Fruit fly (Drosophila melanogaster) whole organism, embryonic: ENCODE measurements around the gene Rnmt.

Source experiments
- Ada2b ChIP-seq: fragments of 200-800 bp; sonication (Bioruptor generic); IDR thresholded peaks from 2 replicates; pipeline ENCODE4 v1.3.6; 2022; ENCODE audit warnings: missing biosample characterization, missing genetic modification characterization
- CG10147 ChIP-seq: fragments of 200-800 bp; sonication (Bioruptor generic); optimal IDR thresholded peaks from 2 replicates; lab custom pipeline; 2019; ENCODE audit warnings: missing biosample characterization, mild to moderate bottlenecking, missing genetic modification characterization, moderate library complexity
- CG10543 ChIP-seq: fragments of 200-800 bp; sonication (Bioruptor generic); optimal IDR thresholded peaks from 3 replicates; lab custom pipeline; 2017; ENCODE audit warnings: missing biosample characterization, mild to moderate bottlenecking, missing genetic modification characterization, moderate library complexity
- CG11247 ChIP-seq: fragments of 200-800 bp; sonication (Bioruptor generic); IDR thresholded peaks from 2 replicates; pipeline ENCODE4 v1.3.6; 2022; ENCODE audit warnings: missing biosample characterization, missing genetic modification characterization
- CG12659 ChIP-seq: fragments of 200-800 bp; sonication (Bioruptor generic); optimal IDR thresholded peaks from 3 replicates; lab custom pipeline; 2017; ENCODE audit warnings: mild to moderate bottlenecking, missing biosample characterization, missing genetic modification reagents, missing genetic modification characterization
- CG13775 ChIP-seq: fragments of 200-800 bp; sonication (Bioruptor generic); optimal IDR thresholded peaks from 3 replicates; lab custom pipeline; 2017; ENCODE audit warnings: missing biosample characterization, mild to moderate bottlenecking, missing genetic modification characterization
- CG15073 ChIP-seq: fragments of 200-800 bp; sonication (Bioruptor generic); optimal IDR thresholded peaks from 2 replicates; lab custom pipeline; 2016; ENCODE audit warnings: missing biosample characterization, missing genetic modification characterization
- CG18764 ChIP-seq: fragments of 200-800 bp; sonication (Bioruptor generic); optimal IDR thresholded peaks from 3 replicates; lab custom pipeline; 2016; ENCODE audit warnings: missing biosample characterization, missing genetic modification characterization
- CG32772 ChIP-seq: fragments of 200-800 bp; sonication (Bioruptor generic); IDR thresholded peaks from 2 replicates; pipeline ENCODE4 v1.3.6; 2022; ENCODE audit warnings: missing biosample characterization, missing genetic modification characterization
- CG4404 ChIP-seq: fragments of 200-800 bp; sonication (Bioruptor generic); IDR thresholded peaks from 2 replicates; pipeline ENCODE4 v1.3.6; 2022; ENCODE audit warnings: missing biosample characterization, missing genetic modification characterization
- CG5180 ChIP-seq: fragments of 200-800 bp; sonication (Bioruptor generic); optimal IDR thresholded peaks from 3 replicates; lab custom pipeline; 2017; ENCODE audit warnings: missing biosample characterization, missing genetic modification characterization, mild to moderate bottlenecking, moderate library complexity, missing genetic modification reagents
- CG5953 ChIP-seq: fragments of 200-800 bp; sonication (Bioruptor generic); IDR thresholded peaks from 2 replicates; pipeline ENCODE4 v1.3.6; 2022; ENCODE audit warnings: missing biosample characterization, missing genetic modification characterization
- CG7271 ChIP-seq: fragments of 200-800 bp; sonication (Bioruptor generic); optimal IDR thresholded peaks from 2 replicates; lab custom pipeline; 2018; ENCODE audit warnings: missing biosample characterization, mild to moderate bottlenecking, missing genetic modification characterization, moderate library complexity
- CG9437 ChIP-seq: fragments of 200-800 bp; sonication (Bioruptor generic); optimal IDR thresholded peaks from 2 replicates; lab custom pipeline; 2018; ENCODE audit warnings: missing biosample characterization, mild to moderate bottlenecking, missing genetic modification characterization
- CG9727 ChIP-seq: fragments of 200-800 bp; sonication (Bioruptor generic); optimal IDR thresholded peaks from 3 replicates; lab custom pipeline; 2017; ENCODE audit warnings: missing biosample characterization, mild to moderate bottlenecking, missing genetic modification characterization
- CG9876 ChIP-seq: fragments of 200-800 bp; sonication (Bioruptor generic); optimal IDR thresholded peaks from 2 replicates; lab custom pipeline; 2016; ENCODE audit warnings: missing biosample characterization, missing genetic modification characterization
- CHES-1-like ChIP-seq: fragments of 200-800 bp; sonication (Bioruptor generic); optimal IDR thresholded peaks from 2 replicates; lab custom pipeline; 2016; ENCODE audit warnings: missing biosample characterization, missing genetic modification characterization
- Dip3 ChIP-seq: fragments of 200-800 bp; sonication (Bioruptor generic); optimal IDR thresholded peaks from 3 replicates; lab custom pipeline; 2016; ENCODE audit warnings: missing biosample characterization, missing genetic modification characterization
- Doc3 ChIP-seq: fragments of 200-800 bp; sonication (Bioruptor generic); IDR thresholded peaks from 3 replicates; pipeline ENCODE4 v1.3.6; 2022; ENCODE audit warnings: missing biosample characterization, missing genetic modification characterization; ENCODE audit not compliant: partially characterized antibody
- Dp ChIP-seq: fragments of 200-800 bp; sonication (Bioruptor generic); optimal IDR thresholded peaks from 2 replicates; lab custom pipeline; 2018; ENCODE audit warnings: missing biosample characterization, mild to moderate bottlenecking, missing genetic modification characterization, moderate library complexity
- HLH54F ChIP-seq: fragments of 200-800 bp; sonication (Bioruptor generic); optimal IDR thresholded peaks from 3 replicates; lab custom pipeline; 2016; ENCODE audit warnings: missing biosample characterization, missing genetic modification characterization
- Hey ChIP-seq: fragments of 200-800 bp; sonication (Bioruptor generic); optimal IDR thresholded peaks from 3 replicates; lab custom pipeline; 2018; ENCODE audit warnings: missing biosample characterization, mild to moderate bottlenecking, missing genetic modification characterization
- Mad ChIP-seq: fragments of 200-800 bp; sonication (Bioruptor generic); optimal IDR thresholded peaks from 2 replicates; lab custom pipeline; 2016; ENCODE audit warnings: missing biosample characterization, missing genetic modification characterization
- Max ChIP-seq: fragments of 200-800 bp; sonication (Bioruptor generic); optimal IDR thresholded peaks from 2 replicates; lab custom pipeline; 2016; ENCODE audit warnings: missing biosample characterization, mild to moderate bottlenecking, missing genetic modification characterization
- NfI ChIP-seq: fragments of 200-800 bp; sonication (Bioruptor generic); optimal IDR thresholded peaks from 3 replicates; lab custom pipeline; 2018; ENCODE audit warnings: missing biosample characterization, mild to moderate bottlenecking, missing genetic modification characterization, moderate library complexity
- Opbp ChIP-seq: fragments of 200-800 bp; sonication (Bioruptor generic); IDR thresholded peaks from 3 replicates; pipeline ENCODE4 v1.3.6; 2022; ENCODE audit warnings: missing biosample characterization, missing genetic modification characterization; ENCODE audit not compliant: partially characterized antibody
- Optix ChIP-seq: fragments of 200-800 bp; sonication (Bioruptor generic); IDR thresholded peaks from 3 replicates; pipeline ENCODE4 v1.3.6; 2022; ENCODE audit warnings: missing biosample characterization, missing genetic modification characterization
- Rx ChIP-seq: fragments of 200-800 bp; sonication (Bioruptor generic); IDR thresholded peaks from 2 replicates; pipeline ENCODE4 v1.3.6; 2022; ENCODE audit warnings: missing biosample characterization, missing genetic modification characterization
- Spps ChIP-seq: fragments of 200-800 bp; sonication (Bioruptor generic); optimal IDR thresholded peaks from 2 replicates; lab custom pipeline; 2018; ENCODE audit warnings: missing biosample characterization, mild to moderate bottlenecking, missing genetic modification characterization
- Sry-δ ChIP-seq: fragments of 200-800 bp; sonication (Bioruptor generic); optimal IDR thresholded peaks from 2 replicates; lab custom pipeline; 2016; ENCODE audit warnings: missing biosample characterization, missing genetic modification characterization
- Ssrp ChIP-seq: fragments of 200-800 bp; sonication (Bioruptor generic); optimal IDR thresholded peaks from 2 replicates; lab custom pipeline; 2018; ENCODE audit warnings: missing biosample characterization, mild to moderate bottlenecking, missing genetic modification characterization, moderate library complexity
- croc ChIP-seq: fragments of 200-800 bp; sonication (Bioruptor generic); conservative IDR thresholded peaks from 3 replicates; pipeline ENCODE4 v1.3.6; 2022; ENCODE audit warnings: missing biosample characterization, missing genetic modification characterization
- crol ChIP-seq: fragments of 200-800 bp; sonication (Bioruptor generic); IDR thresholded peaks from 2 replicates; pipeline ENCODE4 v1.3.6; 2022; ENCODE audit warnings: missing biosample characterization, missing genetic modification characterization
- dysf ChIP-seq: fragments of 200-800 bp; sonication (Bioruptor generic); IDR thresholded peaks from 3 replicates; pipeline ENCODE4 v1.3.6; 2022; ENCODE audit warnings: missing biosample characterization, missing genetic modification characterization
- en ChIP-seq: fragments of 200-800 bp; sonication (Bioruptor generic); optimal IDR thresholded peaks from 2 replicates; lab custom pipeline; 2016; ENCODE audit warnings: missing biosample characterization, missing genetic modification characterization
- eve ChIP-seq, 2 experiments: fragments of >200 bp; optimal IDR thresholded peaks; 2 replicates each; lab custom pipeline; 2017; ENCODE audit warnings: missing biosample characterization in 2 of 2, missing genetic modification characterization in 2 of 2
- exex ChIP-seq: fragments of 200-800 bp; sonication (Bioruptor generic); optimal IDR thresholded peaks from 4 replicates; lab custom pipeline; 2018; ENCODE audit warnings: missing biosample characterization, mild to moderate bottlenecking, missing genetic modification characterization, moderate library complexity
- fru ChIP-seq: fragments of >200 bp; optimal IDR thresholded peaks from 2 replicates; lab custom pipeline; 2017
- gce ChIP-seq: fragments of 200-800 bp; sonication (Bioruptor generic); IDR thresholded peaks from 3 replicates; pipeline ENCODE4 v1.3.6; 2022; ENCODE audit warnings: missing biosample characterization, missing genetic modification characterization
- gcm2 ChIP-seq: fragments of 200-800 bp; sonication (Bioruptor generic); optimal IDR thresholded peaks from 2 replicates; lab custom pipeline; 2016; ENCODE audit warnings: missing biosample characterization, missing genetic modification characterization
- hbn ChIP-seq: fragments of 200-800 bp; sonication (Bioruptor generic); IDR thresholded peaks from 2 replicates; pipeline ENCODE4 v1.3.6; 2022; ENCODE audit warnings: missing biosample characterization, missing genetic modification characterization; ENCODE audit not compliant: partially characterized antibody
- jigr1 ChIP-seq: fragments of 200-800 bp; sonication (Bioruptor generic); IDR thresholded peaks from 3 replicates; pipeline ENCODE4 v1.3.6; 2022; ENCODE audit warnings: missing biosample characterization, missing genetic modification characterization
- lilli ChIP-seq: fragments of 200-800 bp; sonication (Bioruptor generic); optimal IDR thresholded peaks from 3 replicates; lab custom pipeline; 2016; ENCODE audit warnings: missing biosample characterization, missing genetic modification characterization
- mld ChIP-seq: fragments of 200-800 bp; sonication (Bioruptor generic); IDR thresholded peaks from 3 replicates; pipeline ENCODE4 v1.3.6; 2022; ENCODE audit warnings: missing biosample characterization, missing genetic modification characterization; ENCODE audit not compliant: partially characterized antibody
- nmo ChIP-seq: fragments of 200-800 bp; sonication (Bioruptor generic); optimal IDR thresholded peaks from 2 replicates; lab custom pipeline; 2018; ENCODE audit warnings: missing biosample characterization, mild to moderate bottlenecking, missing genetic modification characterization, moderate library complexity
- rib ChIP-seq: fragments of 200-800 bp; sonication (Bioruptor generic); IDR thresholded peaks from 2 replicates; pipeline ENCODE4 v1.3.6; 2022; ENCODE audit warnings: missing biosample characterization, missing genetic modification characterization
- row ChIP-seq: fragments of 200-800 bp; sonication (Bioruptor generic); IDR thresholded peaks from 3 replicates; pipeline ENCODE4 v1.3.6; 2022; ENCODE audit warnings: missing biosample characterization, missing genetic modification characterization
- slbo ChIP-seq: fragments of 200-800 bp; sonication (Bioruptor generic); IDR thresholded peaks from 2 replicates; pipeline ENCODE4 v1.3.6; 2022; ENCODE audit warnings: missing biosample characterization, missing genetic modification characterization
- sr ChIP-seq: fragments of 200-800 bp; sonication (Bioruptor generic); IDR thresholded peaks from 3 replicates; pipeline ENCODE4 v1.3.6; 2022; ENCODE audit warnings: missing biosample characterization, missing genetic modification characterization
- stc ChIP-seq: fragments of 200-800 bp; sonication (Bioruptor generic); IDR thresholded peaks from 2 replicates; pipeline ENCODE4 v1.3.6; 2022; ENCODE audit warnings: missing biosample characterization, missing genetic modification characterization
- toy ChIP-seq: fragments of 200-800 bp; sonication (Bioruptor generic); IDR thresholded peaks from 2 replicates; pipeline ENCODE4 v1.3.6; 2022; ENCODE audit warnings: missing biosample characterization, missing genetic modification characterization

Rnmt gene

dm6 chr2L:14994834-14995506, 14.8 kb upstream of the Rnmt start:
- TF ChIP-seq exex (tag; lab: Kevin White, UChicago) (no peak), Dip3 (GFP tag; lab: Kevin White, UChicago) (no peak), CG11247 (GFP tag; lab: Robert Waterston, UW) (no peak), croc (GFP tag; lab: Robert Waterston, UW) (no peak; the same call in 2 of the 3 replicates), Dp (GFP tag; lab: Kevin White, UChicago) (no peak), dysf (0 out of 3 replicates have a peak, but pooled peaks have one; percentile 8), en (GFP tag; lab: Kevin White, UChicago) (no peak), Ada2b (GFP tag; lab: Robert Waterston, UW) (no peak), eve (GFP tag; optimal IDR thresholded peaks at IDR 0.05; lab: Kevin White, UChicago) (peak in 1 of 2 experiments; percentile 42), CG32772 (GFP tag; lab: Robert Waterston, UW) (no peak), Opbp (GFP tag; lab: Robert Waterston, UW) (no peak), Ssrp (tag; lab: Kevin White, UChicago) (peak; percentile 29), nmo (GFP tag; lab: Kevin White, UChicago) (peak; percentile 32), Rx (GFP tag; lab: Robert Waterston, UW) (no peak), CG12659 (no peak), gcm2 (GFP tag; lab: Kevin White, UChicago) (no peak), sr (no peak), Sry-δ (GFP tag; lab: Kevin White, UChicago) (no peak), gce (GFP tag; lab: Robert Waterston, UW) (no peak), CG9876 (no peak), CG5953 (GFP tag; lab: Robert Waterston, UW) (no peak), stc (GFP tag; lab: Robert Waterston, UW) (no peak), CG9727 (no peak), jigr1 (GFP tag; lab: Robert Waterston, UW) (no peak), row (GFP tag; lab: Robert Waterston, UW) (0 out of 3 replicates have a peak, but pooled peaks have one; percentile 31), CG13775 (GFP tag; lab: Kevin White, UChicago) (no peak), lilli (no peak), Mad (GFP tag; lab: Kevin White, UChicago) (no peak), toy (GFP tag; lab: Robert Waterston, UW) (no peak), CG5180 (GFP tag; lab: Kevin White, UChicago) (no peak), CG4404 (GFP tag; lab: Robert Waterston, UW) (no peak), CG10543 (GFP tag; lab: Kevin White, UChicago) (no peak), Spps (no peak), fru (lab: Kevin White, UChicago) (no peak), CG7271 (tag; lab: Kevin White, UChicago) (no peak), hbn (no peak), NfI (GFP tag; lab: Kevin White, UChicago) (no peak), crol (no peak), CG9437 (peak; percentile 94), CHES-1-like (no peak), rib (no peak), Optix (GFP tag; lab: Robert Waterston, UW) (no peak), CG15073 (GFP tag; lab: Kevin White, UChicago) (no peak), Doc3 (GFP tag; lab: Robert Waterston, UW) (no peak), HLH54F (GFP tag; lab: Kevin White, UChicago) (no peak), CG10147 (GFP tag; lab: Kevin White, UChicago) (peak; percentile 9), Hey (tag; lab: Kevin White, UChicago) (no peak), mld (GFP tag; lab: Robert Waterston, UW) (no peak), CG18764 (GFP tag; lab: Kevin White, UChicago) (no peak), slbo (no peak), Max (no peak)
